Worm (Caenorhabditis elegans) whole organism, L4 larva: ENCODE measurements around the gene cest-4.
A peak's percentile ranks its signal among the peaks of the same experiment; 100 is the strongest.

Experiments
- F10B5.3 ChIP-seq: sonication (generic microtip); optimal IDR thresholded peaks from 2 replicates; lab custom pipeline; 2016; ENCODE audit warnings: mild to moderate bottlenecking, missing genetic modification characterization, missing compliant biosample characterization
- T20F7.1 ChIP-seq: fragments of 200-800 bp; sonication (Bioruptor generic); optimal IDR thresholded peaks from 2 replicates; lab custom pipeline; 2018; ENCODE audit warnings: mild to moderate bottlenecking, missing genetic modification characterization, missing compliant biosample characterization
- Y105C5A.15 ChIP-seq: fragments of 200-800 bp; sonication (Bioruptor generic); IDR thresholded peaks from 2 replicates; pipeline ENCODE4 v1.3.6; 2022; ENCODE audit warnings: missing genetic modification characterization, missing compliant biosample characterization
- Y48G9A.11 ChIP-seq: fragments of 200-800 bp; sonication (Bioruptor generic); IDR thresholded peaks from 2 replicates; pipeline ENCODE4 v1.3.6; 2022; ENCODE audit warnings: missing genetic modification reagents, missing genetic modification characterization, missing compliant biosample characterization
- aha-1 ChIP-seq: fragments of 150-350 bp; peaks from one replicate; lab custom pipeline; 2014; ENCODE audit warnings: missing biosample characterization, missing genetic modification characterization
- ama-1 ChIP-seq: fragments of 150-350 bp; optimal IDR thresholded peaks from 2 replicates; lab custom pipeline; 2014; ENCODE audit warnings: inconsistent platforms, mixed read lengths
- ceh-32 ChIP-seq: sonication (generic microtip); optimal IDR thresholded peaks from 2 replicates; lab custom pipeline; 2016; ENCODE audit warnings: mild to moderate bottlenecking, missing genetic modification characterization, missing compliant biosample characterization; ENCODE audit not compliant: poor library complexity
- ceh-44 ChIP-seq: fragments of 200-800 bp; sonication (Bioruptor generic); IDR thresholded peaks from 2 replicates; pipeline ENCODE4 v1.3.6; 2022; ENCODE audit warnings: missing genetic modification reagents, missing genetic modification characterization, missing compliant biosample characterization
- ceh-62 ChIP-seq: sonication (generic microtip); optimal IDR thresholded peaks from 2 replicates; lab custom pipeline; 2017; ENCODE audit warnings: missing biosample characterization, missing genetic modification characterization
- dmd-8 ChIP-seq: fragments of 200-800 bp; sonication (Bioruptor generic); IDR thresholded peaks from 2 replicates; pipeline ENCODE4 v1.3.6; 2022; ENCODE audit warnings: missing genetic modification characterization, missing compliant biosample characterization
- dmd-9 ChIP-seq: fragments of 200-800 bp; sonication (Bioruptor generic); IDR thresholded peaks from 2 replicates; pipeline ENCODE4 v1.3.6; 2022; ENCODE audit warnings: missing genetic modification reagents, missing genetic modification characterization, missing compliant biosample characterization
- dve-1 ChIP-seq: sonication (generic microtip); optimal IDR thresholded peaks from 2 replicates; lab custom pipeline; 2017; ENCODE audit warnings: antibody characterized with exemption, mild to moderate bottlenecking, missing genetic modification characterization, missing compliant biosample characterization; ENCODE audit not compliant: insufficient read depth
- egl-43 ChIP-seq: fragments of 200-800 bp; sonication (Bioruptor generic); IDR thresholded peaks from 2 replicates; pipeline ENCODE4 v1.3.6; 2022; ENCODE audit warnings: missing genetic modification reagents, missing genetic modification characterization, missing compliant biosample characterization
- fkh-10 ChIP-seq: fragments of 150-350 bp; optimal IDR thresholded peaks from 2 replicates; lab custom pipeline; 2014; ENCODE audit warnings: missing biosample characterization, missing genetic modification reagents, missing genetic modification characterization
- fos-1 ChIP-seq: fragments of 150-350 bp; optimal IDR thresholded peaks from 2 replicates; lab custom pipeline; 2014; ENCODE audit warnings: missing biosample characterization, missing genetic modification characterization
- hif-1 ChIP-seq, 2 experiments: sonication (generic microtip); optimal IDR thresholded peaks; 2 replicates each; lab custom pipeline; 2016 to 2017; ENCODE audit warnings: missing compliant biosample characterization in 2 of 2, missing genetic modification characterization in 2 of 2, missing genetic modification reagents in 2 of 2, missing genotype in 2 of 2, mild to moderate bottlenecking in 1 of 2
- lin-1 ChIP-seq: fragments of 200-800 bp; sonication (Bioruptor generic); IDR thresholded peaks from 2 replicates; pipeline ENCODE4 v1.3.6; 2022; ENCODE audit warnings: missing genetic modification reagents, missing genetic modification characterization, missing compliant biosample characterization
- lin-13 ChIP-seq: fragments of 150-350 bp; optimal IDR thresholded peaks from 2 replicates; lab custom pipeline; 2014; ENCODE audit warnings: missing biosample characterization, missing genetic modification reagents, missing genetic modification characterization
- lin-29 ChIP-seq: fragments of 200-800 bp; sonication (Bioruptor generic); IDR thresholded peaks from 2 replicates; pipeline ENCODE4 v1.3.6; 2022; ENCODE audit warnings: missing genetic modification reagents, missing genetic modification characterization, missing compliant biosample characterization
- lin-38 ChIP-seq: fragments of 200-800 bp; sonication (Bioruptor generic); IDR thresholded peaks from 2 replicates; pipeline ENCODE4 v1.3.6; 2022; ENCODE audit warnings: missing genetic modification reagents, missing genetic modification characterization, missing compliant biosample characterization
- lsy-2 ChIP-seq, 2 experiments: fragments of 150-350 bp in 1 of 2; sonication (generic microtip) in 1 of 2; optimal IDR thresholded peaks; 2 replicates each; lab custom pipeline; 2014 to 2017; ENCODE audit warnings: missing biosample characterization in 2 of 2, missing genetic modification characterization in 2 of 2
- madf-5 ChIP-seq, 2 experiments: fragments of 200-800 bp; sonication (Bioruptor generic); IDR thresholded peaks; 2 replicates each; pipeline ENCODE4 v1.3.6; 2022; ENCODE audit warnings: missing compliant biosample characterization in 2 of 2, missing genetic modification characterization in 2 of 2
- mdl-1 ChIP-seq, 2 experiments: fragments of 150-350 bp in 1 of 2; sonication (generic microtip) in 1 of 2; optimal IDR thresholded peaks; 2 replicates each; lab custom pipeline; 2014 to 2017; ENCODE audit warnings: missing biosample characterization in 2 of 2, missing genetic modification characterization in 2 of 2
- mep-1 ChIP-seq: fragments of 150-350 bp; sonication (generic microtip); optimal IDR thresholded peaks from 3 replicates; lab custom pipeline; 2014; ENCODE audit warnings: missing biosample characterization, missing genetic modification characterization
- mxl-2 ChIP-seq: fragments of 200-800 bp; sonication (Bioruptor generic); conservative IDR thresholded peaks from 2 replicates; pipeline ENCODE4 v1.3.6; 2022; ENCODE audit warnings: missing genetic modification reagents, missing genetic modification characterization, missing compliant biosample characterization
- nhr-10 ChIP-seq: fragments of 150-350 bp; optimal IDR thresholded peaks from 2 replicates; lab custom pipeline; 2014; ENCODE audit warnings: missing biosample characterization, missing genetic modification characterization
- nhr-111 ChIP-seq: fragments of 200-800 bp; sonication (Bioruptor generic); optimal IDR thresholded peaks from 2 replicates; lab custom pipeline; 2018; ENCODE audit warnings: mild to moderate bottlenecking, missing genetic modification characterization, missing compliant biosample characterization
- nhr-25 ChIP-seq: sonication (generic microtip); optimal IDR thresholded peaks from 2 replicates; lab custom pipeline; 2017; ENCODE audit warnings: missing genetic modification characterization, mild to moderate bottlenecking, missing compliant biosample characterization, antibody characterized with exemption, moderate library complexity, borderline replicate concordance; ENCODE audit not compliant: insufficient read depth
- php-3 ChIP-seq: fragments of 200-800 bp; sonication (Bioruptor generic); IDR thresholded peaks from 2 replicates; pipeline ENCODE4 v1.3.6; 2022; ENCODE audit warnings: missing genetic modification reagents, missing genetic modification characterization, missing compliant biosample characterization
- pqm-1 ChIP-seq: sonication (generic microtip); optimal IDR thresholded peaks from 2 replicates; lab custom pipeline; 2017; ENCODE audit warnings: missing biosample characterization, missing genetic modification characterization
- rbr-2 ChIP-seq: sonication (generic microtip); optimal IDR thresholded peaks from 2 replicates; lab custom pipeline; 2016; ENCODE audit warnings: missing genotype, missing genetic modification characterization, missing compliant biosample characterization
- tag-97 ChIP-seq: fragments of 200-800 bp; sonication (Bioruptor generic); IDR thresholded peaks from 2 replicates; pipeline ENCODE4 v1.3.6; 2022; ENCODE audit warnings: missing genetic modification characterization, missing compliant biosample characterization
- tra-1 ChIP-seq: fragments of 200-800 bp; sonication (Bioruptor generic); IDR thresholded peaks from 2 replicates; pipeline ENCODE4 v1.3.6; 2022; ENCODE audit warnings: missing genetic modification reagents, missing genetic modification characterization, missing compliant biosample characterization
- unc-130 ChIP-seq: sonication (generic microtip); optimal IDR thresholded peaks from 2 replicates; lab custom pipeline; 2016; ENCODE audit warnings: missing genetic modification reagents, missing genetic modification characterization, missing compliant biosample characterization
- unc-62 ChIP-seq, 3 experiments: fragments of 150-350 bp in 1 of 3; sonication (generic microtip); optimal IDR thresholded peaks in 2 of 3; peaks in 1 of 3; 1 replicate in 1 of 3; 2 replicates in 2 of 3; lab custom pipeline; 2014 to 2017; ENCODE audit warnings: missing biosample characterization in 3 of 3, missing genetic modification characterization in 3 of 3, missing genetic modification reagents in 3 of 3, missing genotype in 1 of 3
- vab-7 ChIP-seq: fragments of 200-800 bp; sonication (Bioruptor generic); IDR thresholded peaks from 2 replicates; pipeline ENCODE4 v1.3.6; 2022; ENCODE audit warnings: missing genetic modification reagents, missing genetic modification characterization, missing compliant biosample characterization
- zfp-2 ChIP-seq: sonication (generic microtip); optimal IDR thresholded peaks from 2 replicates; lab custom pipeline; 2016; ENCODE audit warnings: mild to moderate bottlenecking, missing genetic modification characterization, missing compliant biosample characterization
- zfp-3 ChIP-seq: fragments of 200-800 bp; sonication (Bioruptor generic); conservative IDR thresholded peaks from 2 replicates; pipeline ENCODE4 v1.3.6; 2022; ENCODE audit warnings: missing genetic modification reagents, missing genetic modification characterization, missing compliant biosample characterization
- zip-11 ChIP-seq: fragments of 200-800 bp; sonication (Bioruptor generic); IDR thresholded peaks from 2 replicates; pipeline ENCODE4 v1.3.6; 2022; ENCODE audit warnings: missing genetic modification characterization, missing compliant biosample characterization
- zip-2 ChIP-seq: fragments of 150-350 bp; optimal IDR thresholded peaks from 2 replicates; lab custom pipeline; 2014; ENCODE audit warnings: missing biosample characterization, missing genetic modification characterization
- ztf-11 ChIP-seq: fragments of 150-350 bp; optimal IDR thresholded peaks from 2 replicates; lab custom pipeline; 2014; ENCODE audit warnings: missing biosample characterization, missing genetic modification characterization

The cest-4 gene

ce11 chrIV:6767240-6767639, 34.9 kb downstream of the cest-4 start (continued):
- TF ChIP-seq zfp-3 (GFP tag; lab: Robert Waterston, UW) = no peak
- TF ChIP-seq pqm-1 (tag; lab: Kevin White, UChicago) = no peak
- no peak for TF ChIP-seq lin-1
- no peak for TF ChIP-seq egl-43 (GFP tag; lab: Robert Waterston, UW)
- no peak for TF ChIP-seq nhr-111
- TF ChIP-seq mep-1 (tag; lab: Kevin White, UChicago) = peak; percentile 75
- TF ChIP-seq hif-1 (tag; optimal IDR thresholded peaks at IDR 0.05; lab: Kevin White, UChicago) = peak in 1 of 2 experiments; percentile 18
- TF ChIP-seq madf-5 (GFP tag; IDR thresholded peaks at IDR 0.05; lab: Robert Waterston, UW) = no peak
- no peak for TF ChIP-seq nhr-10 (tag; lab: Kevin White, UChicago)
- no peak for TF ChIP-seq fos-1
- no peak for TF ChIP-seq Y105C5A.15
- TF ChIP-seq ceh-32 (tag; lab: Kevin White, UChicago) = no peak
- TF ChIP-seq ztf-11 (tag; lab: Kevin White, UChicago) = no peak
- no peak for TF ChIP-seq dmd-9 (GFP tag; lab: Robert Waterston, UW)
- TF ChIP-seq vab-7 (GFP tag; lab: Robert Waterston, UW) = no peak
- TF ChIP-seq zip-11 = no peak
- peak; percentile 36 for TF ChIP-seq rbr-2 (tag; lab: Kevin White, UChicago)
- TF ChIP-seq mxl-2 (GFP tag; lab: Robert Waterston, UW) = no peak
- TF ChIP-seq tag-97 = no peak
- no peak for TF ChIP-seq aha-1
- TF ChIP-seq dve-1 (tag; lab: Kevin White, UChicago) = peak; percentile 85
- no peak for TF ChIP-seq Y48G9A.11 (GFP tag; lab: Robert Waterston, UW)
- no peak for TF ChIP-seq unc-130 (GFP tag; lab: Kevin White, UChicago)

DNA sequence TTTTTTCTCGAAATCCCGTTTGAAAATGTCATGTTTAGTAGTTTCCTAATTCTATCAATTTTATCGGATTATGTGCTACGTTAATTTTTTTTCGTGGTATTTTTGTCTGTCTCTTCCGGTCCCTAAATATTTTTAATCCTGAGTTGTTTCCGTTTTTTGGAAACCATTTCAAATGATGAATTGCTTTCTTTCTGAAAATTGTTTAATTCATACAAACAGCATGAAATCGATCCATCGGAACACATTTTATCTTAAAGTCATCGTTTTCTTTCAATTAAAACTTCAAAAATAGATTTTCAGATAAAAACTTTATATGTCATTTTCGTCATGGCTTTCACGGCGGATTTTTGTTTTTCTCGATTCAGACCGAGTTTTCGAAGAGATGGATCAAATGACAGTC, 39.7 kb downstream of the cest-4 start, which contains the start of gene spd-3:
spd-3 (plus strand) TSS at position 301 of the 400 bp plus-strand sequence.
- TF ChIP-seq nhr-25 (tag; lab: Kevin White, UChicago) (no peak), mdl-1 (tag; optimal IDR thresholded peaks at IDR 0.05; lab: Kevin White, UChicago) (no peak), unc-130 (GFP tag; lab: Kevin White, UChicago) (no peak), lin-38 (0 out of 2 replicates have a peak, but pooled peaks have one; percentile 12), aha-1 (peak; percentile 12), lin-29 (GFP tag; lab: Robert Waterston, UW) (no peak)

DNA sequence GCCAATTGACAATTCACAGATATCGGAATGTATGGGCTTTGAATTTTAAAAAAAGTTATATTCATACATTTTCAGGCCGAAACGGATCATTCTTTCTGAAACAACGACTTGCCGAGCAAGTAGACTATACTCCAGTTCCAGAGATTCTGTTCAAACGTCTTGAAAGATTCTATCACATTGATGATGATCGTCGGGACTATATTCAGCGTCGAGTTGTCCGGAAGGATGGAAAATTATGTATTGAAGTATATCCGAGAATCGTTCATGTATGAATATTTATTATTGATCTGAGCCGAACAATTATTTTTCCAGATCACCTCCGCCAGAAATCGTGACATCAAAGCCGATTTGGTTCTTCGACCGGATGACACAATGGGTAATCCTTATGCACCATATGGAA, 44.5 kb downstream of the cest-4 start:
- no peak for TF ChIP-seq T20F7.1 (GFP tag; lab: Kevin White, UChicago)
- no peak for TF ChIP-seq zfp-2 (tag; lab: Kevin White, UChicago)
- no peak for TF ChIP-seq nhr-25 (tag; lab: Kevin White, UChicago)
- no peak for TF ChIP-seq ceh-62 (tag; lab: Kevin White, UChicago)
- TF ChIP-seq unc-62 (GFP tag; optimal IDR thresholded peaks at IDR 0.05 in 1 of 2; lab: Kevin White, UChicago) = peak in 1 of 2 experiments; percentile 16
- TF ChIP-seq unc-62 (tag; optimal IDR thresholded peaks at IDR 0.05; lab: Kevin White, UChicago) = no peak
- TF ChIP-seq F10B5.3 = no peak
- TF ChIP-seq aha-1 = peak; percentile 91

DNA sequence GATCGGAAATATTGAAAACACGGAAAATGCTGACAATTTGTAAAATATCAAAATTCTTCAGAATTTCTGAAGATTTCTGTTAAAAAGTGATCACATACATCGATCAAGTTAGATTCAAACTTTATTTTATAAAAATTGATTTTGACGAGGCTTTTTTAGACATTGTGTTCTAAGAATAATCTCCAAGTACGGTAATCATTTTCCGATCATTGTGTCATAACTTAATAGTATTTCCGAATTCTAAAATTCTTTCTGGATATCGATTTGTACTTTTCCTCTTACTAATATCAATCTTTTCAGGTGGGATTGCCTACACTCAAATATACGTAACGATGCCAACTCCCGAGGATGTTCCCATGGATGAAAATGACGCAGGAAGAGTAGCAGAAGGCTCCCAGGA, 45.1 kb downstream of the cest-4 start, which contains the start of gene usp-4:
usp-4 (plus strand) TSS at position 301 of the 400 bp plus-strand sequence.
- no peak for TF ChIP-seq dmd-8 (GFP tag; lab: Robert Waterston, UW)
- no peak for TF ChIP-seq php-3 (GFP tag; lab: Robert Waterston, UW)
- TF ChIP-seq fos-1 = no peak
- no peak for TF ChIP-seq tra-1
- no peak for TF ChIP-seq zip-2 (tag; lab: Kevin White, UChicago)
- TF ChIP-seq T20F7.1 (GFP tag; lab: Kevin White, UChicago) = no peak
- TF ChIP-seq lsy-2 (tag; optimal IDR thresholded peaks at IDR 0.05; lab: Kevin White, UChicago) = no peak
- no peak for TF ChIP-seq ama-1
- TF ChIP-seq ceh-44 (GFP tag; lab: Robert Waterston, UW) = no peak
- TF ChIP-seq fkh-10 (GFP tag; lab: Kevin White, UChicago) = no peak
- TF ChIP-seq lin-13 (GFP tag; lab: Kevin White, UChicago) = no peak
